Fruit fly (Drosophila melanogaster) whole organism, embryonic: ENCODE data around the gene CG31549.

Source experiments
- Atf6 ChIP-seq: fragments of 200-800 bp; sonication (Bioruptor generic); IDR thresholded peaks from 2 replicates; pipeline ENCODE4 v1.3.6; 2022; ENCODE audit warnings: missing biosample characterization, missing genetic modification characterization
- Blimp-1 ChIP-seq: fragments of 200-800 bp; sonication (Bioruptor generic); optimal IDR thresholded peaks from 3 replicates; lab custom pipeline; 2018; ENCODE audit warnings: missing biosample characterization, missing genetic modification characterization, mild to moderate bottlenecking, moderate library complexity, missing genetic modification reagents
- CG11560 ChIP-seq: fragments of 200-800 bp; sonication (Bioruptor generic); IDR thresholded peaks from 3 replicates; pipeline ENCODE4 v1.3.6; 2022; ENCODE audit warnings: missing biosample characterization, missing genetic modification characterization
- CG12219 ChIP-seq: fragments of 200-800 bp; sonication (Bioruptor generic); optimal IDR thresholded peaks from 3 replicates; lab custom pipeline; 2018; ENCODE audit warnings: missing biosample characterization, mild to moderate bottlenecking, missing genetic modification characterization
- CG14050 ChIP-seq: fragments of 200-800 bp; sonication (Bioruptor generic); IDR thresholded peaks from 3 replicates; pipeline ENCODE4 v1.3.6; 2022; ENCODE audit warnings: missing biosample characterization, missing genetic modification characterization
- CG17186 ChIP-seq: fragments of 200-800 bp; sonication (Bioruptor generic); optimal IDR thresholded peaks from 3 replicates; lab custom pipeline; 2017; ENCODE audit warnings: missing biosample characterization, missing genetic modification reagents, missing genetic modification characterization
- CG17328 ChIP-seq: fragments of 200-800 bp; sonication (Bioruptor generic); IDR thresholded peaks from 2 replicates; pipeline ENCODE4 v1.3.6; 2022; ENCODE audit warnings: missing biosample characterization, missing genetic modification characterization
- CG17359 ChIP-seq: fragments of 200-800 bp; sonication (Bioruptor generic); optimal IDR thresholded peaks from 3 replicates; lab custom pipeline; 2018; ENCODE audit warnings: missing biosample characterization, mild to moderate bottlenecking, missing genetic modification characterization, moderate library complexity
- CG18011 ChIP-seq: fragments of 200-800 bp; sonication (Bioruptor generic); optimal IDR thresholded peaks from 2 replicates; lab custom pipeline; 2017; ENCODE audit warnings: missing biosample characterization, missing genetic modification characterization, mild to moderate bottlenecking, moderate library complexity, missing genotype
- CG18262 ChIP-seq: fragments of 200-800 bp; optimal IDR thresholded peaks from 3 replicates; lab custom pipeline; 2019; ENCODE audit warnings: missing biosample characterization, mild to moderate bottlenecking, missing genetic modification characterization, moderate library complexity
- CG2129 ChIP-seq: fragments of 200-800 bp; sonication (Bioruptor generic); IDR thresholded peaks from 2 replicates; pipeline ENCODE4 v1.3.6; 2022; ENCODE audit warnings: missing biosample characterization, missing genetic modification characterization; ENCODE audit not compliant: partially characterized antibody
- CG2202 ChIP-seq: fragments of 200-800 bp; sonication (Bioruptor generic); optimal IDR thresholded peaks from 2 replicates; lab custom pipeline; 2018; ENCODE audit warnings: missing biosample characterization, mild to moderate bottlenecking, missing genetic modification characterization
- CG31365 ChIP-seq: fragments of 200-800 bp; sonication (Bioruptor generic); optimal IDR thresholded peaks from 2 replicates; lab custom pipeline; 2018; ENCODE audit warnings: missing biosample characterization, mild to moderate bottlenecking, missing genetic modification characterization
- CG3281 ChIP-seq: fragments of 200-800 bp; sonication (Bioruptor generic); optimal IDR thresholded peaks from 3 replicates; lab custom pipeline; 2017; ENCODE audit warnings: missing biosample characterization, mild to moderate bottlenecking, missing genetic modification characterization
- CG8089 ChIP-seq: fragments of 200-800 bp; sonication (Bioruptor generic); optimal IDR thresholded peaks from 3 replicates; lab custom pipeline; 2016; ENCODE audit warnings: missing biosample characterization, missing genetic modification characterization
- CG8478 ChIP-seq: fragments of >200 bp; optimal IDR thresholded peaks from 2 replicates; lab custom pipeline; 2018
- CG9817 ChIP-seq: fragments of 200-800 bp; sonication (Bioruptor generic); optimal IDR thresholded peaks from 2 replicates; lab custom pipeline; 2018; ENCODE audit warnings: missing biosample characterization, mild to moderate bottlenecking, missing genetic modification characterization, moderate library complexity
- D19B ChIP-seq: fragments of 200-800 bp; sonication (Bioruptor generic); optimal IDR thresholded peaks from 2 replicates; lab custom pipeline; 2017; ENCODE audit warnings: missing biosample characterization, mild to moderate bottlenecking, missing genetic modification characterization
- Dip3 ChIP-seq: fragments of 200-800 bp; sonication (Bioruptor generic); optimal IDR thresholded peaks from 3 replicates; lab custom pipeline; 2016; ENCODE audit warnings: missing biosample characterization, missing genetic modification characterization
- Doc3 ChIP-seq: fragments of 200-800 bp; sonication (Bioruptor generic); IDR thresholded peaks from 3 replicates; pipeline ENCODE4 v1.3.6; 2022; ENCODE audit warnings: missing biosample characterization, missing genetic modification characterization; ENCODE audit not compliant: partially characterized antibody
- HLHmδ ChIP-seq: fragments of 200-800 bp; sonication (Bioruptor generic); optimal IDR thresholded peaks from 2 replicates; lab custom pipeline; 2018; ENCODE audit warnings: missing biosample characterization, mild to moderate bottlenecking, missing genetic modification characterization, moderate library complexity
- Hsf ChIP-seq: fragments of 200-800 bp; sonication (Bioruptor generic); optimal IDR thresholded peaks from 3 replicates; lab custom pipeline; 2016; ENCODE audit warnings: missing biosample characterization, missing genetic modification characterization
- MTF-1 ChIP-seq: fragments of 200-800 bp; sonication (Bioruptor generic); optimal IDR thresholded peaks from 2 replicates; lab custom pipeline; 2018; ENCODE audit warnings: missing biosample characterization, mild to moderate bottlenecking, missing genetic modification characterization, borderline replicate concordance
- Mes4 ChIP-seq: fragments of 200-800 bp; sonication (Bioruptor generic); optimal IDR thresholded peaks from 2 replicates; lab custom pipeline; 2016; ENCODE audit warnings: missing biosample characterization, missing genetic modification characterization
- NC2α ChIP-seq: fragments of 200-800 bp; sonication (Bioruptor generic); optimal IDR thresholded peaks from 2 replicates; lab custom pipeline; 2016; ENCODE audit warnings: missing biosample characterization, missing genetic modification characterization
- NK7.1 ChIP-seq: fragments of 200-800 bp; sonication (Bioruptor generic); optimal IDR thresholded peaks from 3 replicates; lab custom pipeline; 2016; ENCODE audit warnings: missing biosample characterization, missing genetic modification characterization
- Nf-YC ChIP-seq: fragments of 200-800 bp; optimal IDR thresholded peaks from 3 replicates; lab custom pipeline; 2019; ENCODE audit warnings: missing biosample characterization, mild to moderate bottlenecking, missing genetic modification characterization, moderate library complexity
- Oli ChIP-seq: fragments of 200-800 bp; sonication (Bioruptor generic); optimal IDR thresholded peaks from 2 replicates; lab custom pipeline; 2018; ENCODE audit warnings: missing biosample characterization, mild to moderate bottlenecking, missing genetic modification characterization, moderate library complexity
- ara ChIP-seq: fragments of 200-800 bp; sonication (Bioruptor generic); IDR thresholded peaks from 2 replicates; pipeline ENCODE4 v1.3.6; 2022; ENCODE audit warnings: missing biosample characterization, missing genetic modification characterization
- bcd ChIP-seq: fragments of 200-800 bp; sonication (Bioruptor generic); optimal IDR thresholded peaks from 2 replicates; lab custom pipeline; 2017; ENCODE audit warnings: missing biosample characterization, mild to moderate bottlenecking, missing genetic modification characterization
- bigmax ChIP-seq: fragments of 200-800 bp; sonication (Bioruptor generic); optimal IDR thresholded peaks from 2 replicates; lab custom pipeline; 2018; ENCODE audit warnings: missing biosample characterization, mild to moderate bottlenecking, missing genetic modification characterization
- cas ChIP-seq: fragments of 200-800 bp; sonication (Bioruptor generic); IDR thresholded peaks from 2 replicates; pipeline ENCODE4 v1.3.6; 2022; ENCODE audit warnings: missing biosample characterization, missing genetic modification characterization
- chif ChIP-seq, 2 experiments: fragments of 200-800 bp; sonication (Bioruptor generic); optimal IDR thresholded peaks; 3 replicates each; lab custom pipeline; 2016; ENCODE audit warnings: missing biosample characterization in 2 of 2, missing genetic modification characterization in 2 of 2
- crp ChIP-seq, 2 experiments: fragments of 200-800 bp; sonication (Bioruptor generic); optimal IDR thresholded peaks; 2 replicates in 1 of 2; 3 replicates in 1 of 2; lab custom pipeline; 2017; ENCODE audit warnings: missing biosample characterization in 2 of 2, missing genetic modification characterization in 2 of 2, mild to moderate bottlenecking in 1 of 2, moderate library complexity in 1 of 2
- cwo ChIP-seq: fragments of 200-800 bp; sonication (Bioruptor generic); optimal IDR thresholded peaks from 3 replicates; lab custom pipeline; 2017; ENCODE audit warnings: missing biosample characterization, missing genetic modification characterization, mild to moderate bottlenecking, moderate library complexity, missing genetic modification reagents
- exex ChIP-seq: fragments of 200-800 bp; sonication (Bioruptor generic); optimal IDR thresholded peaks from 4 replicates; lab custom pipeline; 2018; ENCODE audit warnings: missing biosample characterization, mild to moderate bottlenecking, missing genetic modification characterization, moderate library complexity
- gem ChIP-seq: fragments of 200-800 bp; sonication (Bioruptor generic); optimal IDR thresholded peaks from 2 replicates; lab custom pipeline; 2019; ENCODE audit warnings: missing biosample characterization, mild to moderate bottlenecking, missing genetic modification characterization, moderate library complexity
- grn ChIP-seq: fragments of 200-800 bp; sonication (Bioruptor generic); optimal IDR thresholded peaks from 3 replicates; lab custom pipeline; 2017; ENCODE audit warnings: missing biosample characterization, missing genetic modification characterization
- hbn ChIP-seq: fragments of 200-800 bp; sonication (Bioruptor generic); IDR thresholded peaks from 2 replicates; pipeline ENCODE4 v1.3.6; 2022; ENCODE audit warnings: missing biosample characterization, missing genetic modification characterization; ENCODE audit not compliant: partially characterized antibody
- hkb ChIP-seq, 2 experiments: fragments of 200-800 bp in 1 of 2; fragments of >200 bp in 1 of 2; sonication (Bioruptor generic) in 1 of 2; IDR thresholded peaks in 1 of 2; optimal IDR thresholded peaks in 1 of 2; 2 replicates each; pipeline versions ENCODE4 v1.3.6 to Lab custom; 2017 to 2022; ENCODE audit warnings: missing biosample characterization in 1 of 2, missing genetic modification characterization in 1 of 2
- hth ChIP-seq: fragments of >200 bp; optimal IDR thresholded peaks from 2 replicates; lab custom pipeline; 2017; ENCODE audit warnings: inconsistent platforms
- inv ChIP-seq: fragments of 200-800 bp; sonication (Bioruptor generic); IDR thresholded peaks from 2 replicates; pipeline ENCODE4 v1.3.6; 2022; ENCODE audit warnings: missing biosample characterization, missing genetic modification characterization; ENCODE audit not compliant: partially characterized antibody
- lbe ChIP-seq: fragments of 200-800 bp; sonication (Bioruptor generic); optimal IDR thresholded peaks from 2 replicates; lab custom pipeline; 2016; ENCODE audit warnings: missing biosample characterization, mild to moderate bottlenecking, missing genetic modification characterization
- pfk ChIP-seq: fragments of 200-800 bp; sonication (Bioruptor generic); optimal IDR thresholded peaks from 2 replicates; lab custom pipeline; 2018; ENCODE audit warnings: missing biosample characterization, mild to moderate bottlenecking, missing genetic modification characterization, moderate library complexity
- pita ChIP-seq: fragments of 200-800 bp; sonication (Bioruptor generic); optimal IDR thresholded peaks from 2 replicates; lab custom pipeline; 2017; ENCODE audit warnings: missing biosample characterization, mild to moderate bottlenecking, missing genetic modification characterization
- stwl ChIP-seq: fragments of 200-800 bp; sonication (Bioruptor generic); optimal IDR thresholded peaks from 3 replicates; lab custom pipeline; 2018; ENCODE audit warnings: missing biosample characterization, mild to moderate bottlenecking, missing genetic modification characterization, moderate library complexity
- yki ChIP-seq: fragments of >200 bp; optimal IDR thresholded peaks from 3 replicates; lab custom pipeline; 2018
- zf30C ChIP-seq: fragments of 200-800 bp; sonication (Bioruptor generic); optimal IDR thresholded peaks from 3 replicates; lab custom pipeline; 2018; ENCODE audit warnings: missing biosample characterization, mild to moderate bottlenecking, missing genetic modification characterization
- zfh2 ChIP-seq: fragments of 200-800 bp; sonication (Bioruptor generic); optimal IDR thresholded peaks from 2 replicates; lab custom pipeline; 2016; ENCODE audit warnings: missing biosample characterization, missing genetic modification characterization

Gene CG31549

dm6 chr3R:5654692-5655181, 22.7 kb downstream of the CG31549 start, which contains the start of the genes elm and MED27 (continued):
- TF ChIP-seq CG17186 (GFP tag; lab: Kevin White, UChicago) (peak; percentile 82), D19B (GFP tag; lab: Kevin White, UChicago) (peak; percentile 72), pfk (GFP tag; lab: Kevin White, UChicago) (peak; percentile 11), cwo (GFP tag; lab: Kevin White, UChicago) (peak; percentile 76), CG2129 (GFP tag; lab: Robert Waterston, UW) (peak; percentile 97), Mes4 (GFP tag; lab: Kevin White, UChicago) (peak; percentile 84), ara (GFP tag; lab: Robert Waterston, UW) (peak; percentile 90), HLHmδ (GFP tag; lab: Kevin White, UChicago) (peak; percentile 94), hth (lab: Kevin White, UChicago) (no peak), pita (GFP tag; lab: Kevin White, UChicago) (no peak), hkb (optimal IDR thresholded peaks at IDR 0.05; lab: Kevin White, UChicago) (peak; percentile 87), hkb (GFP tag; IDR thresholded peaks at IDR 0.05; lab: Robert Waterston, UW) (peak; percentile 86), bigmax (GFP tag; lab: Kevin White, UChicago) (no peak), Oli (tag; lab: Kevin White, UChicago) (peak; percentile 86), NK7.1 (peak; percentile 71), grn (peak; percentile 25), Nf-YC (tag; lab: Kevin White, UChicago) (peak; percentile 90), Dip3 (GFP tag; lab: Kevin White, UChicago) (peak; percentile 92), CG8478 (no peak), CG17328 (GFP tag; lab: Robert Waterston, UW) (peak; percentile 82), lbe (GFP tag; lab: Kevin White, UChicago) (peak; percentile 89), CG14050 (GFP tag; lab: Robert Waterston, UW) (peak; percentile 90), cas (GFP tag; lab: Robert Waterston, UW) (peak; percentile 86), MTF-1 (peak; percentile 68), CG18011 (GFP tag; lab: Kevin White, UChicago) (peak; percentile 84), CG2202 (tag; lab: Kevin White, UChicago) (peak; percentile 86), crp (GFP tag; optimal IDR thresholded peaks at IDR 0.05; lab: Kevin White, UChicago) (peak in 1 of 2 experiments; percentile 63), CG31365 (tag; lab: Kevin White, UChicago) (no peak), exex (tag; lab: Kevin White, UChicago) (peak; percentile 64), Hsf (GFP tag; lab: Kevin White, UChicago) (peak; percentile 97), stwl (peak; percentile 75), zf30C (GFP tag; lab: Kevin White, UChicago) (no peak), Blimp-1 (GFP tag; lab: Kevin White, UChicago) (peak; percentile 86), CG3281 (peak; percentile 85), hbn (GFP tag; lab: Robert Waterston, UW) (peak; percentile 92), Doc3 (GFP tag; lab: Robert Waterston, UW) (peak; percentile 96), NC2α (GFP tag; lab: Kevin White, UChicago) (peak; percentile 79), gem (peak; percentile 96), CG11560 (tag; lab: Robert Waterston, UW) (peak; percentile 83), bcd (GFP tag; lab: Kevin White, UChicago) (peak; percentile 93), inv (GFP tag; lab: Robert Waterston, UW) (peak; percentile 94), CG12219 (peak; percentile 75), yki (no peak), Atf6 (GFP tag; lab: Robert Waterston, UW) (peak; percentile 87), CG8089 (peak; percentile 83), chif (GFP tag; optimal IDR thresholded peaks at IDR 0.05; lab: Kevin White, UChicago) (peak; percentile 92 to 95), CG17359 (tag; lab: Kevin White, UChicago) (peak; percentile 89), zfh2 (GFP tag; lab: Kevin White, UChicago) (peak; percentile 96), CG9817 (peak; percentile 96), CG18262 (tag; lab: Kevin White, UChicago) (peak; percentile 89)
